Fruit fly (Drosophila melanogaster): Measurements from ENCODE around the gene CG5555.

Gene CG5555

DNA sequence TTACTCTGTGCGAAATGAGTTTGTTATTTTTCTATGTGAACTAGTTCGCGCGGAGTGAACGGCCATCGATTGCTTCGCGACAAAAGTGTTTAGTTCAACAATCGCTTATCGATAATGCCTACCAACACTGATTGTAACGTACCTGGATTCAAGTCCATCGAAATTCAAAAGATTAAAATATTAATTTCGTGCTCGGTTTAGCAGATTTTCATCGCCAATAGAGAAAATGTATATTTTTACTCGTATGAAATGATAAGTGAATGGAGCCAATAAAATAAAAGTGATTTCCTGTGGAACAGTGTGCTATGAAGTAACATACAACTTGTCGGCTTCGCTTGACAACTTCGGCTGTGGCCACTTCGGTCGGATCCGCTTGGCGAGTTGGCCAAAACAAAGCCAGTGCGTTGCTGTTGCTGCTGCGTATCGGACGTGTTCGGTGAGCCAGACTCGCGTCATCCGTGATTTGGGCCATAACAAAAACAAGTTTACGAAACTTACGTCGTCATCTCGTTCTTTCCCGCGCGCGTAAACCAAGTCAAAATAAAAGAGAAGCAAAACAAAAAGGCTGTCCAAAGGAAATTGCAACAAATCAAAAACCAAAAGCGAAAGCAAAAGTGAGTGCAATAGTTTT, at the start of gene CG5555, which contains the start of gene myd (continued):
- TF ChIP-seq CG11085 (GFP tag; IDR thresholded peaks at IDR 0.05), result 0 out of 2 replicates have a peak, but pooled peaks have one; percentile 35
- TF ChIP-seq CG33557 (GFP tag; optimal IDR thresholded peaks at IDR 0.05), result no peak
- TF ChIP-seq CG3407 (GFP tag; optimal IDR thresholded peaks at IDR 0.05), result no peak
- no peak for TF ChIP-seq CG18476 (GFP tag; optimal IDR thresholded peaks at IDR 0.05)
- TF ChIP-seq CG10959 (GFP tag; IDR thresholded peaks at IDR 0.05), result no peak
- no peak for TF ChIP-seq Asciz (GFP tag; optimal IDR thresholded peaks at IDR 0.05)
- TF ChIP-seq Mad (GFP tag; optimal IDR thresholded peaks at IDR 0.05), result peak; percentile 18
- no peak for TF ChIP-seq pfk (GFP tag; optimal IDR thresholded peaks at IDR 0.05)
- no peak for TF ChIP-seq D19B (GFP tag; optimal IDR thresholded peaks at IDR 0.05)
- no peak for TF ChIP-seq CG2875 (GFP tag; optimal IDR thresholded peaks at IDR 0.05)
- no peak for TF ChIP-seq CG16863 (GFP tag; optimal IDR thresholded peaks at IDR 0.05)
- TF ChIP-seq prd (optimal IDR thresholded peaks at IDR 0.05), result no peak
- TF ChIP-seq prd (GFP tag; IDR thresholded peaks at IDR 0.05), result 0 out of 3 replicates have a peak, but pooled peaks have one; percentile 42
- no peak for TF ChIP-seq insv (GFP tag; optimal IDR thresholded peaks at IDR 0.05)
- peak; percentile 41 for TF ChIP-seq CG10366 (GFP tag; IDR thresholded peaks at IDR 0.05)
- peak; percentile 71 for TF ChIP-seq unc-4 (GFP tag; IDR thresholded peaks at IDR 0.05; ENCODE audit: partially characterized antibody)
- peak; percentile 77 for TF ChIP-seq Scr (GFP tag; IDR thresholded peaks at IDR 0.05; ENCODE audit: partially characterized antibody)
- TF ChIP-seq Bdp1 (GFP tag; optimal IDR thresholded peaks at IDR 0.05), result no peak
- no peak for TF ChIP-seq fd64A (GFP tag; optimal IDR thresholded peaks at IDR 0.05)
- TF ChIP-seq Kr (GFP tag; optimal IDR thresholded peaks at IDR 0.05), result no peak
- no peak for TF ChIP-seq CG4854 (GFP tag; optimal IDR thresholded peaks at IDR 0.05)
- TF ChIP-seq Lim3 (GFP tag; IDR thresholded peaks at IDR 0.05), result no peak
- no peak for TF ChIP-seq CG5245 (GFP tag; optimal IDR thresholded peaks at IDR 0.05)
- no peak for TF ChIP-seq jigr1 (GFP tag; IDR thresholded peaks at IDR 0.05)
- TF ChIP-seq CG17802 (tag; optimal IDR thresholded peaks at IDR 0.05), result no peak
- TF ChIP-seq CG31224 (GFP tag; IDR thresholded peaks at IDR 0.05), result peak; percentile 42; the same call in 1 of the 2 replicates
- no peak for TF ChIP-seq pita (GFP tag; optimal IDR thresholded peaks at IDR 0.05)
- no peak for TF ChIP-seq Atf3 (GFP tag; optimal IDR thresholded peaks at IDR 0.05)
- no peak for TF ChIP-seq Elba2 (GFP tag; optimal IDR thresholded peaks at IDR 0.05)
- peak in 1 of 2 experiments; percentile 38 for TF ChIP-seq Hr51 (GFP tag; optimal IDR thresholded peaks at IDR 0.05)
- TF ChIP-seq CG6765 (GFP tag; optimal IDR thresholded peaks at IDR 0.05), result no peak
- no peak for TF ChIP-seq Usf (GFP tag; optimal IDR thresholded peaks at IDR 0.05)
- no peak for TF ChIP-seq fd3F (GFP tag; optimal IDR thresholded peaks at IDR 0.05)
- peak; percentile 59 for TF ChIP-seq CG7839 (tag; optimal IDR thresholded peaks at IDR 0.05)
- no peak for TF ChIP-seq ftz-f1 (GFP tag; optimal IDR thresholded peaks at IDR 0.05)
- peak; percentile 46 for TF ChIP-seq Sox102F (GFP tag; optimal IDR thresholded peaks at IDR 0.05)
- no peak for TF ChIP-seq cas (GFP tag; IDR thresholded peaks at IDR 0.05)
- TF ChIP-seq CG2202 (tag; optimal IDR thresholded peaks at IDR 0.05), result no peak
- no peak for TF ChIP-seq Tbp (GFP tag; optimal IDR thresholded peaks at IDR 0.05)
- no peak for TF ChIP-seq CG30020 (tag; optimal IDR thresholded peaks at IDR 0.05)
- TF ChIP-seq CG7963 (GFP tag; IDR thresholded peaks at IDR 0.05; ENCODE audit: partially characterized antibody), result peak; percentile 75
- TF ChIP-seq zf30C (GFP tag; optimal IDR thresholded peaks at IDR 0.05), result no peak
- TF ChIP-seq nom (GFP tag; optimal IDR thresholded peaks at IDR 0.05), result no peak
- TF ChIP-seq CG2712 (tag; optimal IDR thresholded peaks at IDR 0.05), result peak; percentile 26
- peak; percentile 63 for TF ChIP-seq PHDP (tag; optimal IDR thresholded peaks at IDR 0.05)
- peak; percentile 65; the same call in 1 of the 2 replicates for TF ChIP-seq vvl (GFP tag; IDR thresholded peaks at IDR 0.05)
- TF ChIP-seq psq (GFP tag; optimal IDR thresholded peaks at IDR 0.05), result no peak
- TF ChIP-seq dysf (GFP tag; IDR thresholded peaks at IDR 0.05), result peak; percentile 48; the same call in 2 of the 3 replicates
- peak; percentile 80 for TF ChIP-seq gro (GFP tag; optimal IDR thresholded peaks at IDR 0.05)
- TF ChIP-seq CG15479 (GFP tag; optimal IDR thresholded peaks at IDR 0.05), result no peak
